Worm (Caenorhabditis elegans): Measurements from ENCODE around the gene lipl-4.

Gene lipl-4

DNA sequence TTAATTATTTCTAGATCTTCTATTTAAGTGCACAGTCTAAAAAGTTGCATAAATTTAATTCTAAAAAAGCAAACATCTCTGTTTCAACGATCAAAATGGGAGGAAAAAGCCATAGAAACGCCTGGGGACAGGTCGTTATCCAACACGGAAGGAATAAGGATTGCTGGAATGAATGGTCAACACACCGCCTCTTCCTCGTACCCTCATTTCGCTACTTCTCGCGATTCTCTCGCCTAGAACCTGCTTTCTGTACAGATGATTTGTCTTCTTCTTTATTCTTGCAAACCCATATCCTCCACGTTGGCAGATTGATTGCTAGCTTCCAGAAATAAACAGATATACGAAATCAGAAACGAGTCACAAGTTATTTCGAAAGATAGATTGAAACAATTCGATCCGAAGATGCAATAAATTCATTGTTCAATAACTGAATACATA is 35.1 kb upstream of the lipl-4 start, which contains the start of gene dpy-11 (continued):
- TF ChIP-seq ceh-9 (tag; optimal IDR thresholded peaks at IDR 0.05) (no peak), ama-1 (optimal IDR thresholded peaks at IDR 0.05) (peak; percentile 99), nhr-12 (tag; optimal IDR thresholded peaks at IDR 0.05) (no peak), lin-39 (tag; optimal IDR thresholded peaks at IDR 0.05) (peak; percentile 24), snpc-4 (tag; optimal IDR thresholded peaks at IDR 0.05) (no peak)

DNA sequence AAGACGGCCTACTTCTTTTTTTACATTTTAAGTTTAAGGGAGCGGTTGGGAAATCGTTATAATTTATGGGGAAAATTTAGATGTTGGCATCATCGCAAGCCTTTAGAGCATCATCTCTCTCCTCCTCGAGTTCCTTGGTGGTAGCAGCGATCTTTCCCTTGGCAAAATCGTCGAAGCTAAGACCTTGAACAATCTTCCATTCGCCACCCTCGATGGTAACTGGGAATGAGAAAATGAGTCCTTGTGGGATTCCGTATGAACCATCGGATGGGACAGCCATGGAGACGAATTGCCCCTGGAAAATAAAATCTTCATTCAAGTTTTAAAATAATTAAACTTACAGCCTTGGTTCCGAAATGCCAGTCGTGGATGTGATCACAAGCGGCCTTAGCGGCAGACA is 34.6 kb upstream of the lipl-4 start:
- no peak for TF ChIP-seq snpc-4 (tag; optimal IDR thresholded peaks at IDR 0.05)
- no peak for TF ChIP-seq ceh-9 (tag; optimal IDR thresholded peaks at IDR 0.05)
- no peak for TF ChIP-seq nhr-25 (tag; optimal IDR thresholded peaks at IDR 0.05)
- no peak for TF ChIP-seq hmg-11 (tag; optimal IDR thresholded peaks at IDR 0.05)
- TF ChIP-seq ztf-11 (tag; optimal IDR thresholded peaks at IDR 0.05) = no peak
- no peak for TF ChIP-seq ceh-16 (tag; optimal IDR thresholded peaks at IDR 0.05)
- no peak for TF ChIP-seq eor-1 (tag; optimal IDR thresholded peaks at IDR 0.05)
- no peak for TF ChIP-seq nhr-237 (tag; optimal IDR thresholded peaks at IDR 0.05)

DNA sequence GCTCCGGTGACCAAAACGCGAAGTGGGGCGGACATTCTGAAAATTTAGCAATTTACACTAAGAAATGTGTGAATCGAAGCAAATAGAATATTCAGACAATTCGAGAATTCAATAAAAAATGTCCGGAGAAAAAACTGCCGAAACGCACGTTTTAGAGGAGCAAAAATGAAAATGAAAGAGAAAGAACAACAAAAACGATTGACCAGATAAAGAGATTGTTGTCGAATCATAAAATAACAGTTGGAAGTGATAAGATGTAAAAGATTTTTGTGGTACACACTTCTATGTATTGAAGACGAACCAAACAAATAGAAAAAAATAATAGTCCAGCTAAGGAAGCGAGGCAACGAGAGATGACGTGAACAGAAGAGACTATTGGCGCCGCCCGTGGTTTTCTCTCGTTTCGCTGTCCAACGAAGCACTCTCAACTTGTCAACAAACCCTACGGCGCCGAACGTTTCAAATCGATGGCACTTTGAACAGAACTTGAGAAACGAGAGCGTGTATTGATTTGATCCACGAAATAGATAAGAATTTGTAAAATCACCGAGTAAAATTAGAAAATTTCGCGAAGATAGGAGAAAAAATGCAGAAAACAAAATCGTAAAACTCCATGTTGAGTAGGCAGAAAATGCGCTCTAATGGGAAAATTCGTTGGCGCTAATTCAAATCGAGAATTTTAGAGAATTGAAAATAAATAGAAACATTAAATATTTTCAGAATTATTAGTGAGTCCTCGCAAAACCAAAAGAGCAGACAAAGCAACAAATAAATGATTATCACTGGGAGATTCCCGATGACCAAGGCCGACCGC is 33.3 kb upstream of the lipl-4 start, which contains the start of gene mdh-1:
Gene mdh-1, minus strand, starts transcription at position 36 of the 814 bp plus-strand sequence.
- TF ChIP-seq ZK546.5 (tag; optimal IDR thresholded peaks at IDR 0.05) = no peak
- TF ChIP-seq snpc-4 (tag; optimal IDR thresholded peaks at IDR 0.05) = peak; percentile 21
- TF ChIP-seq ceh-16 (tag; optimal IDR thresholded peaks at IDR 0.05) = no peak
- no peak for TF ChIP-seq nhr-237 (tag; optimal IDR thresholded peaks at IDR 0.05)
- peak; percentile 30 for TF ChIP-seq elt-2 (tag; optimal IDR thresholded peaks at IDR 0.05)
- TF ChIP-seq nhr-12 (tag; optimal IDR thresholded peaks at IDR 0.05) = no peak
- no peak for TF ChIP-seq nhr-43 (tag; optimal IDR thresholded peaks at IDR 0.05; ENCODE audit: poor library complexity, severe bottlenecking)
- TF ChIP-seq nfya-1 (tag; optimal IDR thresholded peaks at IDR 0.05; ENCODE audit: insufficient read depth) = peak; percentile 10
- TF ChIP-seq hmg-11 (tag; optimal IDR thresholded peaks at IDR 0.05) = peak; percentile 31
- no peak for TF ChIP-seq eor-1 (tag; optimal IDR thresholded peaks at IDR 0.05)
- peak; percentile 38 for TF ChIP-seq lin-15B (tag; optimal IDR thresholded peaks at IDR 0.05)
- TF ChIP-seq sea-2 (GFP tag; optimal IDR thresholded peaks at IDR 0.05) = no peak
- no peak for TF ChIP-seq daf-12 (tag; optimal IDR thresholded peaks at IDR 0.05)
- TF ChIP-seq nhr-76 (tag; optimal IDR thresholded peaks at IDR 0.05) = no peak
- TF ChIP-seq egl-5 (tag; optimal IDR thresholded peaks at IDR 0.05) = no peak
- peak; percentile 55 for TF ChIP-seq ceh-28 (tag; optimal IDR thresholded peaks at IDR 0.05)
- no peak for TF ChIP-seq aly-2 (tag; optimal IDR thresholded peaks at IDR 0.05)
- no peak for TF ChIP-seq mml-1 (tag; optimal IDR thresholded peaks at IDR 0.05)
- no peak for TF ChIP-seq egl-27 (tag; optimal IDR thresholded peaks at IDR 0.05)
- TF ChIP-seq nhr-25 (tag; optimal IDR thresholded peaks at IDR 0.05) = no peak
- peak; percentile 70 for TF ChIP-seq pha-4 (tag; optimal IDR thresholded peaks at IDR 0.05)

DNA sequence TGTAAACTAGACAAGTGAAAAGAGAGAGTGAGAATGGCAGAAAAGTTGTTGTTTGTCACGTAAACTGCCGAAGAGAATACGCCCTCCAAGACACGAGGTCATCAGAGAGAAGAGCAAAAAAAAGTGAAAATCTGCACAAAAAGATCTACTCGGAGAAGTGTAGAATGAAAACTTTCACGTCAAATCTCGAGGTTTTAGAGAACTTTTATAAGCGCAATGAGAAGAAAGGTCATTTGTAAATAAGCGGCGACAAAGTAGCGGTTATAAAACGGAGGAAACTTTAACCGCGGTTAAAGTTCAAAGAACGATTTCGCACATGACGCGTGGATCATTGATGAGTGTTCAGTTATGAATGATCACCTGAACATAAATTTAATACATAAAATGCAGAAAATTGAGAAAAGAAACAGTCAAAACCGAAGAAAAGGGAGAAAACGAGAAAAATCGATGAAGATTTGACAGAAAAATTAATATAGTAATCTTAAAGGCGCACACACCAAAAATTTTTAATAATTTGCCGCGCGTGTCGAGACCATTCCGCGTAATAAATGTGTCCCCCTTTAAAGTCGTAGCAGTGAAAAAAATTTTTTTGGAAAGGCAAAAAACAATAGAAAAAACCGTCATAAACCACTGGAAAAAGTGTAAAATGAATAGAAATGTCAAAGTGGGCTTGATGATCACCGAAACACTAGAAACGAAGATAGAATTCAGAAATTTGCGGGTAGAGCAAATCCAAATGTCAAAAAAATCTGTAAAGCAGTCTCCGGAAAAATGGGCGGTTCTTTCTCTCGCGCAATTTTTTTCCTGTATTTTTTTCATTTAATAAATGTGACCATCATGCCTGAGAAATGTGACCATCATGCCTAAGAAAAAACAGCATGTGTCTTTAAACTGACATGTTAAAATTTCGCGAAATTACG is 32.4 kb upstream of the lipl-4 start:
- peak; percentile 22 for TF ChIP-seq jun-1 (tag; optimal IDR thresholded peaks at IDR 0.05)
- peak; percentile 18 for TF ChIP-seq pqm-1 (tag; optimal IDR thresholded peaks at IDR 0.05)
- no peak for TF ChIP-seq elt-3 (tag; optimal IDR thresholded peaks at IDR 0.05)
- no peak for TF ChIP-seq nhr-28 (tag; optimal IDR thresholded peaks at IDR 0.05)
- no peak for TF ChIP-seq nhr-77 (tag; optimal IDR thresholded peaks at IDR 0.05)
- TF ChIP-seq pha-4 (tag; optimal IDR thresholded peaks at IDR 0.05) = peak; percentile 72
- no peak for TF ChIP-seq fkh-10 (GFP tag; optimal IDR thresholded peaks at IDR 0.05)
- TF ChIP-seq mdl-1 (tag; optimal IDR thresholded peaks at IDR 0.05) = peak; percentile 73
- TF ChIP-seq eor-1 (tag; optimal IDR thresholded peaks at IDR 0.05) = no peak
- TF ChIP-seq nhr-76 (tag; optimal IDR thresholded peaks at IDR 0.05) = no peak
- TF ChIP-seq ama-1 (optimal IDR thresholded peaks at IDR 0.05) = peak; percentile 74
- TF ChIP-seq nhr-25 (tag; optimal IDR thresholded peaks at IDR 0.05) = peak; percentile 86
- peak; percentile 70 for TF ChIP-seq nhr-43 (tag; optimal IDR thresholded peaks at IDR 0.05; ENCODE audit: poor library complexity, severe bottlenecking)
- peak; percentile 11 for TF ChIP-seq lin-39 (tag; optimal IDR thresholded peaks at IDR 0.05)
- TF ChIP-seq lin-15B (tag; optimal IDR thresholded peaks at IDR 0.05) = no peak
- peak; percentile 37 for TF ChIP-seq nhr-23 (tag; optimal IDR thresholded peaks at IDR 0.05)
- TF ChIP-seq nhr-237 (tag; optimal IDR thresholded peaks at IDR 0.05) = no peak
- TF ChIP-seq fkh-2 (tag; optimal IDR thresholded peaks at IDR 0.05) = no peak
- TF ChIP-seq elt-2 (tag; optimal IDR thresholded peaks at IDR 0.05) = peak; percentile 35
- TF ChIP-seq unc-62 (GFP tag; optimal IDR thresholded peaks at IDR 0.05) = no peak
- peak; percentile 52 for TF ChIP-seq elt-1 (tag; optimal IDR thresholded peaks at IDR 0.05)
- no peak for TF ChIP-seq egl-27 (tag; optimal IDR thresholded peaks at IDR 0.05)
